Fruit fly (Drosophila melanogaster): ENCODE data around the gene CG15765.

CG15765 gene

dm6 chrX:5883394-5883793 lies 65.0 kb downstream of the CG15765 start (continued):
- TF ChIP-seq phol (tag; optimal IDR thresholded peaks at IDR 0.05): peak; percentile 58
- TF ChIP-seq az2 (GFP tag; optimal IDR thresholded peaks at IDR 0.05): peak; percentile 11
- TF ChIP-seq MBD-R2 (GFP tag; IDR thresholded peaks at IDR 0.05): 0 out of 2 replicates have a peak, but pooled peaks have one; percentile 33
- TF ChIP-seq bab2 (GFP tag; optimal IDR thresholded peaks at IDR 0.05): peak; percentile 53
- TF ChIP-seq Nf-YC (tag; optimal IDR thresholded peaks at IDR 0.05): peak; percentile 33
- TF ChIP-seq grau (tag; optimal IDR thresholded peaks at IDR 0.05): peak; percentile 58
- TF ChIP-seq Antp (GFP tag; optimal IDR thresholded peaks at IDR 0.05): peak; percentile 25
- peak; percentile 15 for TF ChIP-seq Fer3 (tag; optimal IDR thresholded peaks at IDR 0.05)
- peak; percentile 34 for TF ChIP-seq lab (GFP tag; optimal IDR thresholded peaks at IDR 0.05)
- TF ChIP-seq twi (tag; optimal IDR thresholded peaks at IDR 0.05): peak; percentile 8
- no peak for TF ChIP-seq Six4 (GFP tag; optimal IDR thresholded peaks at IDR 0.05)
- no peak for TF ChIP-seq YL-1 (GFP tag; optimal IDR thresholded peaks at IDR 0.05)
- TF ChIP-seq CG13424 (tag; optimal IDR thresholded peaks at IDR 0.05): peak; percentile 1
- peak; percentile 78 for TF ChIP-seq CG2199 (GFP tag; IDR thresholded peaks at IDR 0.05)
- no peak for TF ChIP-seq Sry-β (GFP tag; optimal IDR thresholded peaks at IDR 0.05)
- TF ChIP-seq wek (GFP tag; optimal IDR thresholded peaks at IDR 0.05): no peak
- no peak for TF ChIP-seq CG17385 (GFP tag; optimal IDR thresholded peaks at IDR 0.05)
- TF ChIP-seq CG2889 (GFP tag; IDR thresholded peaks at IDR 0.05): no peak
- no peak for TF ChIP-seq fu2 (GFP tag; optimal IDR thresholded peaks at IDR 0.05)
- TF ChIP-seq gsb-n (tag; optimal IDR thresholded peaks at IDR 0.05): no peak
- peak; percentile 47 for TF ChIP-seq CG10267 (tag; optimal IDR thresholded peaks at IDR 0.05)
- peak; percentile 62 for TF ChIP-seq Ets97D (GFP tag; optimal IDR thresholded peaks at IDR 0.05)
- peak; percentile 83 for TF ChIP-seq sd (tag; optimal IDR thresholded peaks at IDR 0.05)
- 0 out of 2 replicates have a peak, but pooled peaks have one; percentile 28 for TF ChIP-seq ssp (GFP tag; IDR thresholded peaks at IDR 0.05)
- TF ChIP-seq CG12236 (GFP tag; optimal IDR thresholded peaks at IDR 0.05): no peak
- TF ChIP-seq Bdp1 (GFP tag; optimal IDR thresholded peaks at IDR 0.05): no peak
- TF ChIP-seq dmrt11E (tag; optimal IDR thresholded peaks at IDR 0.05): peak; percentile 6
- TF ChIP-seq odd (GFP tag; optimal IDR thresholded peaks at IDR 0.05): no peak
- no peak for TF ChIP-seq CG3838 (GFP tag; optimal IDR thresholded peaks at IDR 0.05)

dm6 chrX:5884294-5884693 lies 65.9 kb downstream of the CG15765 start:
- TF ChIP-seq sd (tag; optimal IDR thresholded peaks at IDR 0.05) (peak; percentile 48), sr (GFP tag; IDR thresholded peaks at IDR 0.05) (no peak), Med (GFP tag) (peak; percentile 24), GATAe (GFP tag; conservative IDR thresholded peaks at IDR 0.05) (peak; percentile 22; the same call in 1 of the 2 replicates), Pdp1 (GFP tag; optimal IDR thresholded peaks at IDR 0.05) (peak in 1 of 2 experiments; percentile 88), CrebB (tag; optimal IDR thresholded peaks at IDR 0.05) (no peak), Myb (GFP tag; optimal IDR thresholded peaks at IDR 0.05) (no peak), exex (tag; optimal IDR thresholded peaks at IDR 0.05) (peak; percentile 39)

- TF ChIP-seq mirr (GFP tag; optimal IDR thresholded peaks at IDR 0.05) (peak; percentile 96), vnd (GFP tag; IDR thresholded peaks at IDR 0.05; ENCODE audit: partially characterized antibody) (no peak), ap (GFP tag; IDR thresholded peaks at IDR 0.05) (no peak), zfh1 (GFP tag; IDR thresholded peaks at IDR 0.05) (no peak), CG17385 (GFP tag; optimal IDR thresholded peaks at IDR 0.05) (peak; percentile 61), Ssrp (tag; optimal IDR thresholded peaks at IDR 0.05) (no peak), Dek (tag; optimal IDR thresholded peaks at IDR 0.05) (no peak), CG13287 (GFP tag; IDR thresholded peaks at IDR 0.05; ENCODE audit: partially characterized antibody) (no peak), CG15601 (tag; optimal IDR thresholded peaks at IDR 0.05) (peak; percentile 30), caup (GFP tag; optimal IDR thresholded peaks at IDR 0.05; ENCODE audit: severe bottlenecking) (peak; percentile 76), nmo (GFP tag; optimal IDR thresholded peaks at IDR 0.05) (no peak), run (tag; optimal IDR thresholded peaks at IDR 0.05) (peak; percentile 32), CG34376 (GFP tag; optimal IDR thresholded peaks at IDR 0.05) (peak; percentile 92), grn (GFP tag; optimal IDR thresholded peaks at IDR 0.05) (peak; percentile 65), dmrt11E (tag; optimal IDR thresholded peaks at IDR 0.05) (no peak), exex (tag; optimal IDR thresholded peaks at IDR 0.05) (peak; percentile 94)
Measured at dm6 chrX:5884887-5885286, 66.5 kb downstream of the CG15765 start.
